Fruit fly (Drosophila melanogaster) whole organism, embryonic: ENCODE results near the gene inaF-B.

ENCODE experiments used
- Bteb2 ChIP-seq: fragments of 200-800 bp; sonication (Bioruptor generic); optimal IDR thresholded peaks from 2 replicates; lab custom pipeline; 2016; ENCODE audit warnings: missing biosample characterization, missing genetic modification characterization
- CG10274 ChIP-seq: fragments of 200-800 bp; sonication (Bioruptor generic); optimal IDR thresholded peaks from 3 replicates; lab custom pipeline; 2017; ENCODE audit warnings: missing biosample characterization, mild to moderate bottlenecking, missing genetic modification characterization
- CG10321 ChIP-seq: fragments of 200-800 bp; sonication (Bioruptor generic); IDR thresholded peaks from 2 replicates; pipeline ENCODE4 v1.3.6; 2022; ENCODE audit warnings: missing biosample characterization, missing genetic modification characterization
- CG12236 ChIP-seq: fragments of 200-800 bp; sonication (Bioruptor generic); optimal IDR thresholded peaks from 2 replicates; lab custom pipeline; 2016; ENCODE audit warnings: missing biosample characterization, missing genetic modification characterization
- CG12744 ChIP-seq: fragments of 200-800 bp; sonication (Bioruptor generic); optimal IDR thresholded peaks from 2 replicates; lab custom pipeline; 2016; ENCODE audit warnings: missing biosample characterization, missing genetic modification characterization
- CG13287 ChIP-seq: fragments of 200-800 bp; sonication (Bioruptor generic); IDR thresholded peaks from 2 replicates; pipeline ENCODE4 v1.3.6; 2022; ENCODE audit warnings: missing biosample characterization, missing genetic modification characterization; ENCODE audit not compliant: partially characterized antibody
- CG14860 ChIP-seq: fragments of 200-800 bp; sonication (Bioruptor generic); IDR thresholded peaks from 3 replicates; pipeline ENCODE4 v1.3.6; 2022; ENCODE audit warnings: missing biosample characterization, missing genetic modification characterization; ENCODE audit not compliant: partially characterized antibody
- CG30431 ChIP-seq: fragments of 200-800 bp; sonication (Bioruptor generic); optimal IDR thresholded peaks from 2 replicates; lab custom pipeline; 2017; ENCODE audit warnings: missing biosample characterization, missing genetic modification characterization
- CG31441 ChIP-seq: fragments of 200-800 bp; sonication (Bioruptor generic); IDR thresholded peaks from 2 replicates; pipeline ENCODE4 v1.3.6; 2022; ENCODE audit warnings: missing biosample characterization, missing genetic modification characterization
- CG3726 ChIP-seq: fragments of 200-800 bp; sonication (Bioruptor generic); IDR thresholded peaks from 3 replicates; pipeline ENCODE4, ENCODE4 v1.3.6; 2022; ENCODE audit warnings: missing biosample characterization, missing genetic modification characterization
- CG42726 ChIP-seq: fragments of 200-800 bp; sonication (Bioruptor generic); IDR thresholded peaks from 2 replicates; pipeline ENCODE4 v1.3.6; 2022; ENCODE audit warnings: missing biosample characterization, missing genetic modification characterization; ENCODE audit not compliant: partially characterized antibody
- CG4282 ChIP-seq: fragments of 200-800 bp; sonication (Bioruptor generic); optimal IDR thresholded peaks from 2 replicates; lab custom pipeline; 2016; ENCODE audit warnings: missing biosample characterization, missing genetic modification characterization
- CG7357 ChIP-seq: fragments of 200-800 bp; sonication (Bioruptor generic); IDR thresholded peaks from 3 replicates; pipeline ENCODE4 v1.3.6; 2022; ENCODE audit warnings: missing biosample characterization, missing genetic modification characterization
- CG7839 ChIP-seq: fragments of 200-800 bp; sonication (Bioruptor generic); optimal IDR thresholded peaks from 3 replicates; lab custom pipeline; 2018; ENCODE audit warnings: missing biosample characterization, mild to moderate bottlenecking, missing genetic modification characterization, moderate library complexity
- CG8290 ChIP-seq, 3 experiments: fragments of 200-800 bp; sonication (Bioruptor generic); optimal IDR thresholded peaks; 2 replicates each; lab custom pipeline; 2016 to 2019; ENCODE audit warnings: missing biosample characterization in 3 of 3, missing genetic modification characterization in 3 of 3, mild to moderate bottlenecking in 2 of 3, moderate library complexity in 1 of 3
- CG9727 ChIP-seq: fragments of 200-800 bp; sonication (Bioruptor generic); optimal IDR thresholded peaks from 3 replicates; lab custom pipeline; 2017; ENCODE audit warnings: missing biosample characterization, mild to moderate bottlenecking, missing genetic modification characterization
- CG9876 ChIP-seq: fragments of 200-800 bp; sonication (Bioruptor generic); optimal IDR thresholded peaks from 2 replicates; lab custom pipeline; 2016; ENCODE audit warnings: missing biosample characterization, missing genetic modification characterization
- CkIIα-i1 ChIP-seq: fragments of 200-800 bp; sonication (Bioruptor generic); IDR thresholded peaks from 2 replicates; pipeline ENCODE4 v1.3.6; 2022; ENCODE audit warnings: missing biosample characterization, missing genetic modification characterization
- Dp ChIP-seq: fragments of 200-800 bp; sonication (Bioruptor generic); optimal IDR thresholded peaks from 2 replicates; lab custom pipeline; 2018; ENCODE audit warnings: missing biosample characterization, mild to moderate bottlenecking, missing genetic modification characterization, moderate library complexity
- Eip74EF ChIP-seq, 2 experiments: fragments of 200-800 bp in 1 of 2; fragments of >200 bp in 1 of 2; sonication (Bioruptor generic) in 1 of 2; optimal IDR thresholded peaks; 2 replicates each; lab custom pipeline; 2017 to 2019; ENCODE audit warnings: missing biosample characterization in 2 of 2, missing genetic modification characterization in 2 of 2, mild to moderate bottlenecking in 1 of 2, moderate library complexity in 1 of 2
- GATAe ChIP-seq: fragments of 200-800 bp; sonication (Bioruptor generic); conservative IDR thresholded peaks from 2 replicates; pipeline ENCODE4 v1.3.6; 2022; ENCODE audit warnings: missing biosample characterization, missing genetic modification characterization
- Hr51 ChIP-seq, 2 experiments: fragments of 200-800 bp; sonication (Bioruptor generic); optimal IDR thresholded peaks; 2 replicates in 1 of 2; 3 replicates in 1 of 2; lab custom pipeline; 2016 to 2018; ENCODE audit warnings: missing biosample characterization in 2 of 2, missing genetic modification characterization in 2 of 2, mild to moderate bottlenecking in 1 of 2, moderate library complexity in 1 of 2
- NFAT ChIP-seq: fragments of 200-800 bp; sonication (Bioruptor generic); IDR thresholded peaks from 2 replicates; pipeline ENCODE4 v1.3.6; 2022; ENCODE audit warnings: missing biosample characterization, missing genetic modification characterization
- Nf-YB ChIP-seq: fragments of 200-800 bp; sonication (Bioruptor generic); optimal IDR thresholded peaks from 3 replicates; lab custom pipeline; 2019; ENCODE audit warnings: missing biosample characterization, mild to moderate bottlenecking, missing genetic modification characterization, moderate library complexity
- Nf-YC ChIP-seq: fragments of 200-800 bp; optimal IDR thresholded peaks from 3 replicates; lab custom pipeline; 2019; ENCODE audit warnings: missing biosample characterization, mild to moderate bottlenecking, missing genetic modification characterization, moderate library complexity
- Pdp1 ChIP-seq, 2 experiments: fragments of 200-800 bp; sonication (Bioruptor generic); optimal IDR thresholded peaks; 3 replicates each; lab custom pipeline; 2016; ENCODE audit warnings: missing biosample characterization in 2 of 2, missing genetic modification characterization in 2 of 2, mild to moderate bottlenecking in 1 of 2, moderate library complexity in 1 of 2
- Sry-β ChIP-seq: fragments of 200-800 bp; sonication (Bioruptor generic); optimal IDR thresholded peaks from 2 replicates; lab custom pipeline; 2018; ENCODE audit warnings: missing biosample characterization, mild to moderate bottlenecking, missing genetic modification characterization, moderate library complexity
- Trl ChIP-seq, 3 experiments: fragments of >200 bp in 2 of 3; fragments of 200-800 bp in 1 of 3; sonication (Bioruptor generic) in 1 of 3; optimal IDR thresholded peaks; 2 replicates in 1 of 3; 3 replicates in 2 of 3; lab custom pipeline; 2016 to 2017; ENCODE audit warnings: missing biosample characterization in 1 of 3, missing genetic modification characterization in 1 of 3
- Usf ChIP-seq: fragments of 200-800 bp; sonication (Bioruptor generic); optimal IDR thresholded peaks from 2 replicates; lab custom pipeline; 2017; ENCODE audit warnings: missing genotype, missing biosample characterization, missing genetic modification characterization
- croc ChIP-seq: fragments of 200-800 bp; sonication (Bioruptor generic); conservative IDR thresholded peaks from 3 replicates; pipeline ENCODE4 v1.3.6; 2022; ENCODE audit warnings: missing biosample characterization, missing genetic modification characterization
- da ChIP-seq: fragments of 200-800 bp; sonication (Bioruptor generic); optimal IDR thresholded peaks from 2 replicates; lab custom pipeline; 2016; ENCODE audit warnings: missing biosample characterization, missing genetic modification characterization
- dati ChIP-seq: fragments of 200-800 bp; sonication (Bioruptor generic); IDR thresholded peaks from 2 replicates; pipeline ENCODE4 v1.3.6; 2022; ENCODE audit warnings: missing biosample characterization, missing genetic modification characterization
- dm ChIP-seq: fragments of 200-800 bp; sonication (Bioruptor generic); optimal IDR thresholded peaks from 3 replicates; lab custom pipeline; 2016; ENCODE audit warnings: missing biosample characterization, missing genetic modification characterization
- esg ChIP-seq: fragments of 200-800 bp; sonication (Bioruptor generic); conservative IDR thresholded peaks from 2 replicates; pipeline ENCODE4 v1.3.6; 2022; ENCODE audit warnings: missing biosample characterization, missing genetic modification characterization
- fd64A ChIP-seq: fragments of 200-800 bp; sonication (Bioruptor generic); optimal IDR thresholded peaks from 3 replicates; lab custom pipeline; 2018; ENCODE audit warnings: missing biosample characterization, mild to moderate bottlenecking, missing genetic modification characterization
- fru ChIP-seq: fragments of >200 bp; optimal IDR thresholded peaks from 2 replicates; lab custom pipeline; 2017
- lbe ChIP-seq: fragments of 200-800 bp; sonication (Bioruptor generic); optimal IDR thresholded peaks from 2 replicates; lab custom pipeline; 2016; ENCODE audit warnings: missing biosample characterization, mild to moderate bottlenecking, missing genetic modification characterization
- lola ChIP-seq, 3 experiments: fragments of >200 bp in 2 of 3; fragments of 200-800 bp in 1 of 3; sonication (Bioruptor generic) in 1 of 3; optimal IDR thresholded peaks; 2 replicates each; lab custom pipeline; 2017 to 2019; ENCODE audit warnings: missing biosample characterization in 3 of 3, missing genetic modification characterization in 3 of 3, mild to moderate bottlenecking in 1 of 3, moderate library complexity in 1 of 3
- nerfin-1 ChIP-seq: fragments of 200-800 bp; sonication (Bioruptor generic); optimal IDR thresholded peaks from 3 replicates; lab custom pipeline; 2019; ENCODE audit warnings: missing biosample characterization, mild to moderate bottlenecking, missing genetic modification characterization, moderate library complexity
- nmo ChIP-seq: fragments of 200-800 bp; sonication (Bioruptor generic); optimal IDR thresholded peaks from 2 replicates; lab custom pipeline; 2018; ENCODE audit warnings: missing biosample characterization, mild to moderate bottlenecking, missing genetic modification characterization, moderate library complexity
- pb ChIP-seq: fragments of 200-800 bp; sonication (Bioruptor generic); optimal IDR thresholded peaks from 3 replicates; lab custom pipeline; 2016; ENCODE audit warnings: missing biosample characterization, missing genetic modification characterization
- peb ChIP-seq: fragments of 200-800 bp; sonication (Bioruptor generic); IDR thresholded peaks from 2 replicates; pipeline ENCODE4 v1.3.6; 2022; ENCODE audit warnings: missing biosample characterization, missing genetic modification characterization
- sd ChIP-seq: fragments of 200-800 bp; sonication (Bioruptor generic); optimal IDR thresholded peaks from 3 replicates; lab custom pipeline; 2018; ENCODE audit warnings: missing biosample characterization, mild to moderate bottlenecking, missing genetic modification characterization, moderate library complexity
- stc ChIP-seq: fragments of 200-800 bp; sonication (Bioruptor generic); IDR thresholded peaks from 2 replicates; pipeline ENCODE4 v1.3.6; 2022; ENCODE audit warnings: missing biosample characterization, missing genetic modification characterization
- stwl ChIP-seq: fragments of 200-800 bp; sonication (Bioruptor generic); optimal IDR thresholded peaks from 3 replicates; lab custom pipeline; 2018; ENCODE audit warnings: missing biosample characterization, mild to moderate bottlenecking, missing genetic modification characterization, moderate library complexity
- wek ChIP-seq: fragments of 200-800 bp; sonication (Bioruptor generic); optimal IDR thresholded peaks from 3 replicates; lab custom pipeline; 2018; ENCODE audit warnings: missing biosample characterization, mild to moderate bottlenecking, missing genetic modification characterization, moderate library complexity
- yki ChIP-seq: fragments of >200 bp; optimal IDR thresholded peaks from 3 replicates; lab custom pipeline; 2018

inaF-B gene

DNA sequence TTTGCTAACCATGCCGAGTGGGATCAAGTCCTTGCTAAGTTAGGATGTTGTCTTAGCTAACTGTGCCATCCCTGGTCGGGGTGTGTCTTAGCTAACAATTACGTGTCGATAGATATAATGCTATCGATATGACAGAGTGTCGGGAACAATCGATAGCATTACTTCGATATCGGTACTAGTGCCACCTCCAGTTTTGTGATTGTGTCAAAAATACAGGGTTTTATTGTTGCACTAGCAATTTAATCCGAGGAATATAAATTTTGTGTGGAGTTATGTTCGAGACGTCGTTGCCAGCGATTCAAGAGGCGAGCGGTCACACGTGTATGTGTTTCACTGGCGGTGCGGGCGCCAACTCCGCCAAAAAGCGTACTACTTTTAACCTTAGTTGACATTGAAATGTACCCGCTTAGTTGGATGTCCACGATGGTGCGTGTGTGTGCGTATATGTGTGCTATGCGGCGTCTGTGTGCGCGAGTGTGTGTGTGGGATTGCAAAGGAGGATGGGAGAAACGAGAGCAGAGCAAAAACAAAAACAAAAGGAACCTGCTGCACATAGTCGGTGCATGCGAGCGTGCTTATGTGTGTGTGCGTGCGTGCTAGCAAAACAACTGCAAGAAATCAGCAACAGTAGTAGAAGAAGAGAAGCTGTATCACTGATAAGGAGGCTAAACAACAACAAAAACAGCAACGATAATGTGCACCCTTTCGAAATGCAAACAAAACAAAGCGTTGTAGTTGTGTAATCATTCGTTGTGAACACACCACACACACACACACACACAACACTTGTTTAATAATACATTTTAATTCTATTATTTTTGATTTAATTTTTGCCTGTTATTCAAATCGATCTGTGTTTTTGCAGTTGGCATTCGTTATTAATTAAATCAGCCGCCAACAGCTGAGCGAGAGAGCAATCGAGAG is 37.3 kb downstream of the inaF-B start, which contains the start of gene PhKgamma (continued):
- peak; percentile 10 for TF ChIP-seq Nf-YB
- peak; percentile 54 for TF ChIP-seq dm
- TF ChIP-seq Nf-YC (tag; lab: Kevin White, UChicago) = peak; percentile 21
- no peak for TF ChIP-seq CG12236
- TF ChIP-seq CG10274 (GFP tag; lab: Kevin White, UChicago) = no peak
- TF ChIP-seq GATAe (GFP tag; lab: Robert Waterston, UW) = no peak
- TF ChIP-seq CG9876 = no peak
- peak in 1 of 2 experiments; percentile 84 for TF ChIP-seq Pdp1 (GFP tag; optimal IDR thresholded peaks at IDR 0.05; lab: Kevin White, UChicago)
- TF ChIP-seq wek (GFP tag; lab: Kevin White, UChicago) = no peak
- TF ChIP-seq CG42726 = peak; percentile 87
- TF ChIP-seq peb (GFP tag; lab: Robert Waterston, UW) = no peak
- TF ChIP-seq NFAT (GFP tag; lab: Robert Waterston, UW) = peak; percentile 42; the same call in 1 of the 2 replicates
- TF ChIP-seq CG8290 (GFP tag; optimal IDR thresholded peaks at IDR 0.05; lab: Kevin White, UChicago) = peak; percentile 64
- peak in 1 of 2 experiments; percentile 95 for TF ChIP-seq CG8290 (tag; optimal IDR thresholded peaks at IDR 0.05; lab: Kevin White, UChicago)
- TF ChIP-seq Dp (GFP tag; lab: Kevin White, UChicago) = peak; percentile 63
- no peak for TF ChIP-seq CG3726 (GFP tag; lab: Robert Waterston, UW)
- TF ChIP-seq Eip74EF (GFP tag; optimal IDR thresholded peaks at IDR 0.05; lab: Kevin White, UChicago) = peak in 1 of 2 experiments; percentile 6
- TF ChIP-seq fd64A (GFP tag; lab: Kevin White, UChicago) = peak; percentile 19
- TF ChIP-seq yki (lab: Kevin White, UChicago) = peak; percentile 30
- TF ChIP-seq CkIIα-i1 (GFP tag; lab: Robert Waterston, UW) = no peak
- no peak for TF ChIP-seq Trl (optimal IDR thresholded peaks at IDR 0.05; lab: Kevin White, UChicago)
- TF ChIP-seq Trl (GFP tag; optimal IDR thresholded peaks at IDR 0.05; lab: Kevin White, UChicago) = peak; percentile 11
- TF ChIP-seq Bteb2 (GFP tag; lab: Kevin White, UChicago) = no peak
- no peak for TF ChIP-seq CG4282 (GFP tag; lab: Kevin White, UChicago)
- TF ChIP-seq CG31441 (GFP tag; lab: Robert Waterston, UW) = no peak; the same call in 1 of the 2 replicates
- TF ChIP-seq CG14860 = peak; percentile 77
- peak; percentile 93 for TF ChIP-seq CG13287
- TF ChIP-seq CG30431 (GFP tag; lab: Kevin White, UChicago) = no peak
- no peak for TF ChIP-seq CG10321 (GFP tag; lab: Robert Waterston, UW)
- no peak for TF ChIP-seq fru (lab: Kevin White, UChicago)
- TF ChIP-seq CG12744 = no peak
- TF ChIP-seq lola (GFP tag; optimal IDR thresholded peaks at IDR 0.05; lab: Kevin White, UChicago) = no peak
- TF ChIP-seq stwl (tag; lab: Kevin White, UChicago) = peak; percentile 70
- TF ChIP-seq nerfin-1 = peak; percentile 61
- TF ChIP-seq CG7839 (tag; lab: Kevin White, UChicago) = no peak
- peak; percentile 53 for TF ChIP-seq nmo (GFP tag; lab: Kevin White, UChicago)
- TF ChIP-seq stc (GFP tag; lab: Robert Waterston, UW) = no peak
- TF ChIP-seq sd (tag; lab: Kevin White, UChicago) = no peak
- TF ChIP-seq da = no peak
- TF ChIP-seq dati (GFP tag; lab: Robert Waterston, UW) = no peak
- TF ChIP-seq croc (GFP tag; lab: Robert Waterston, UW) = no peak
- no peak for TF ChIP-seq lbe (GFP tag; lab: Kevin White, UChicago)
- TF ChIP-seq Hr51 (GFP tag; optimal IDR thresholded peaks at IDR 0.05; lab: Kevin White, UChicago) = peak in 1 of 2 experiments; percentile 22
- no peak for TF ChIP-seq Sry-β (GFP tag; lab: Kevin White, UChicago)
- no peak for TF ChIP-seq pb (GFP tag; lab: Kevin White, UChicago)
- no peak for TF ChIP-seq esg (GFP tag; lab: Robert Waterston, UW)
- peak; percentile 20 for TF ChIP-seq CG9727 (GFP tag; lab: Kevin White, UChicago)
- no peak for TF ChIP-seq Usf (GFP tag; lab: Kevin White, UChicago)
- no peak for TF ChIP-seq CG7357 (GFP tag; lab: Robert Waterston, UW)
